Fruit fly (Drosophila melanogaster) whole organism, wandering third instar larva: ENCODE data around the gene ND-42.

ENCODE experiments used
- CG32264 ChIP-seq: fragments of 200-800 bp; sonication (Bioruptor generic); optimal IDR thresholded peaks from 2 replicates; lab custom pipeline; 2016; ENCODE audit warnings: missing biosample characterization, missing genetic modification characterization
- CG9705 ChIP-seq: fragments of 200-800 bp; sonication (Bioruptor generic); optimal IDR thresholded peaks from 2 replicates; lab custom pipeline; 2018; ENCODE audit warnings: missing biosample characterization, mild to moderate bottlenecking, missing genetic modification characterization
- CrebA ChIP-seq: fragments of 200-800 bp; sonication (Bioruptor generic); optimal IDR thresholded peaks from 2 replicates; lab custom pipeline; 2016; ENCODE audit warnings: missing biosample characterization, mild to moderate bottlenecking, missing genetic modification characterization, borderline replicate concordance
- Dfd ChIP-seq: fragments of >200 bp; optimal IDR thresholded peaks from 2 replicates; lab custom pipeline; 2017; ENCODE audit warnings: missing biosample characterization, missing genetic modification characterization
- GATAd ChIP-seq: sonication (Bioruptor generic); optimal IDR thresholded peaks from 2 replicates; lab custom pipeline; 2016; ENCODE audit warnings: missing biosample characterization, missing genetic modification characterization
- HLH106 ChIP-seq: fragments of 200-800 bp; optimal IDR thresholded peaks from 3 replicates; lab custom pipeline; 2019; ENCODE audit warnings: missing biosample characterization, mild to moderate bottlenecking, missing genetic modification characterization, moderate library complexity
- Hr83 ChIP-seq: fragments of 200-300 bp; sonication (Bioruptor generic); optimal IDR thresholded peaks from 2 replicates; lab custom pipeline; 2016; ENCODE audit warnings: missing biosample characterization, mild to moderate bottlenecking, missing genetic modification characterization, moderate library complexity; ENCODE audit not compliant: poor library complexity, severe bottlenecking
- Jra ChIP-seq: sonication (Bioruptor generic); optimal IDR thresholded peaks from 2 replicates; lab custom pipeline; 2016; ENCODE audit warnings: missing biosample characterization, missing genetic modification characterization
- Mio ChIP-seq: sonication (Bioruptor generic); optimal IDR thresholded peaks from 2 replicates; lab custom pipeline; 2016; ENCODE audit warnings: missing biosample characterization, missing genetic modification characterization
- Myc ChIP-seq: fragments of >200 bp; optimal IDR thresholded peaks from 2 replicates; lab custom pipeline; 2017
- N ChIP-seq: fragments of >200 bp; optimal IDR thresholded peaks from 2 replicates; lab custom pipeline; 2018; ENCODE audit warnings: missing biosample characterization, missing external identifiers, missing genetic modification characterization
- OdsH ChIP-seq: fragments of 200-800 bp; sonication (Bioruptor generic); optimal IDR thresholded peaks from 2 replicates; lab custom pipeline; 2016; ENCODE audit warnings: missing biosample characterization, mild to moderate bottlenecking, missing genetic modification characterization
- Rel ChIP-seq, 2 experiments: fragments of 200-800 bp; sonication (Bioruptor generic) in 1 of 2; optimal IDR thresholded peaks; 2 replicates in 1 of 2; 3 replicates in 1 of 2; lab custom pipeline; 2016 to 2019; ENCODE audit warnings: mild to moderate bottlenecking in 2 of 2, missing biosample characterization in 2 of 2, missing genetic modification characterization in 2 of 2, moderate library complexity in 1 of 2
- Vsx2 ChIP-seq: fragments of 200-300, 225-300 bp; sonication (Bioruptor generic); optimal IDR thresholded peaks from 2 replicates; lab custom pipeline; 2018; ENCODE audit warnings: missing biosample characterization, missing genetic modification characterization; ENCODE audit not compliant: partially characterized antibody
- br ChIP-seq: fragments of 200-800 bp; sonication (Bioruptor generic); optimal IDR thresholded peaks from 2 replicates; lab custom pipeline; 2016; ENCODE audit warnings: missing biosample characterization, missing genetic modification characterization
- brk ChIP-seq: fragments of 200-800 bp; sonication (Bioruptor generic); optimal IDR thresholded peaks from 2 replicates; lab custom pipeline; 2016; ENCODE audit warnings: missing biosample characterization, mild to moderate bottlenecking, missing genetic modification characterization
- dmrt93B ChIP-seq: fragments of 200-800 bp; sonication (Bioruptor generic); optimal IDR thresholded peaks from 2 replicates; lab custom pipeline; 2018; ENCODE audit warnings: missing biosample characterization, mild to moderate bottlenecking, missing genetic modification characterization
- ey ChIP-seq: fragments of 200-800 bp; sonication (Bioruptor generic); optimal IDR thresholded peaks from 2 replicates; lab custom pipeline; 2016; ENCODE audit warnings: missing biosample characterization, missing genetic modification characterization
- foxo ChIP-seq, 2 experiments: fragments of 200-800 bp; sonication (Bioruptor generic); optimal IDR thresholded peaks; 2 replicates in 1 of 2; 3 replicates in 1 of 2; lab custom pipeline; 2016 to 2017; ENCODE audit warnings: missing biosample characterization in 2 of 2, missing genetic modification characterization in 2 of 2
- fru ChIP-seq: fragments of 200-800 bp; sonication (Bioruptor generic); optimal IDR thresholded peaks from 3 replicates; lab custom pipeline; 2016; ENCODE audit warnings: missing biosample characterization, mild to moderate bottlenecking, missing genetic modification characterization
- h ChIP-seq: fragments of 200-800 bp; sonication (Bioruptor generic); optimal IDR thresholded peaks from 3 replicates; lab custom pipeline; 2016; ENCODE audit warnings: missing biosample characterization, mild to moderate bottlenecking, missing genetic modification characterization
- jim ChIP-seq: fragments of 175-275, 200-325 bp; sonication (Bioruptor generic); optimal IDR thresholded peaks from 2 replicates; lab custom pipeline; 2016; ENCODE audit warnings: missing biosample characterization, mild to moderate bottlenecking, missing genetic modification characterization
- psq ChIP-seq: fragments of 200-800 bp; sonication (Bioruptor generic); optimal IDR thresholded peaks from 3 replicates; lab custom pipeline; 2017; ENCODE audit warnings: missing biosample characterization, mild to moderate bottlenecking, missing genetic modification characterization, moderate library complexity
- rgr ChIP-seq: fragments of 200-800 bp; sonication (Bioruptor generic); optimal IDR thresholded peaks from 3 replicates; lab custom pipeline; 2016; ENCODE audit warnings: missing biosample characterization, mild to moderate bottlenecking, missing genetic modification characterization
- sage ChIP-seq: fragments of 200-800 bp; sonication (Bioruptor generic); optimal IDR thresholded peaks from 2 replicates; lab custom pipeline; 2016; ENCODE audit warnings: missing biosample characterization, mild to moderate bottlenecking, missing genetic modification characterization
- sv ChIP-seq: fragments of 200-800 bp; sonication (Bioruptor generic); optimal IDR thresholded peaks from 3 replicates; lab custom pipeline; 2016; ENCODE audit warnings: missing biosample characterization, missing genetic modification characterization
- tai ChIP-seq: sonication (Bioruptor generic); optimal IDR thresholded peaks from 2 replicates; lab custom pipeline; 2016; ENCODE audit warnings: missing biosample characterization, missing genetic modification characterization
- usp ChIP-seq: fragments of >200 bp; optimal IDR thresholded peaks from 2 replicates; lab custom pipeline; 2017; ENCODE audit warnings: missing biosample characterization, missing genetic modification characterization

ND-42 gene

dm6 chr3R:22052235-22052634 lies 24.7 kb downstream of the ND-42 start:
- TF ChIP-seq CrebA (GFP tag; lab: Kevin White, UChicago) (no peak), N (no peak), HLH106 (no peak), br (no peak)

dm6 chr3R:22053202-22053601 lies 25.7 kb downstream of the ND-42 start:
- TF ChIP-seq ey (GFP tag; lab: Kevin White, UChicago) (no peak), dmrt93B (GFP tag; lab: Kevin White, UChicago) (no peak)

- no peak for TF ChIP-seq Hr83 (GFP tag; lab: Kevin White, UChicago)
- no peak for TF ChIP-seq br
- TF ChIP-seq Rel (GFP tag; optimal IDR thresholded peaks at IDR 0.05; lab: Kevin White, UChicago): no peak
- no peak for TF ChIP-seq Rel (tag; optimal IDR thresholded peaks at IDR 0.05; lab: Kevin White, UChicago)
- TF ChIP-seq CrebA (GFP tag; lab: Kevin White, UChicago): no peak
- no peak for TF ChIP-seq sv
- TF ChIP-seq psq (GFP tag; lab: Kevin White, UChicago): no peak
- TF ChIP-seq fru (GFP tag; lab: Kevin White, UChicago): no peak
- TF ChIP-seq foxo (GFP tag; optimal IDR thresholded peaks at IDR 0.05; lab: Kevin White, UChicago): no peak
- no peak for TF ChIP-seq GATAd (GFP tag; lab: Kevin White, UChicago)
- no peak for TF ChIP-seq tai (GFP tag; lab: Kevin White, UChicago)
- no peak for TF ChIP-seq dmrt93B (GFP tag; lab: Kevin White, UChicago)
- no peak for TF ChIP-seq CG32264
- no peak for TF ChIP-seq CG9705 (GFP tag; lab: Kevin White, UChicago)
- no peak for TF ChIP-seq Myc (lab: Kevin White, UChicago)
- no peak for TF ChIP-seq Jra (GFP tag; lab: Kevin White, UChicago)
- no peak for TF ChIP-seq sage (GFP tag; lab: Kevin White, UChicago)
Measured at dm6 chr3R:22053740-22054139, 26.2 kb downstream of the ND-42 start.

dm6 chr3R:22057083-22057482 lies 29.6 kb downstream of the ND-42 start:
- TF ChIP-seq rgr (peak; percentile 46), jim (GFP tag; lab: Kevin White, UChicago) (no peak), Dfd (GFP tag; lab: Kevin White, UChicago) (no peak), h (peak; percentile 25), Mio (no peak), OdsH (peak; percentile 26), fru (GFP tag; lab: Kevin White, UChicago) (no peak), Rel (GFP tag; optimal IDR thresholded peaks at IDR 0.05; lab: Kevin White, UChicago) (no peak), Rel (tag; optimal IDR thresholded peaks at IDR 0.05; lab: Kevin White, UChicago) (no peak), CG9705 (GFP tag; lab: Kevin White, UChicago) (no peak), Hr83 (GFP tag; lab: Kevin White, UChicago) (peak; percentile 67), sv (no peak), foxo (GFP tag; optimal IDR thresholded peaks at IDR 0.05; lab: Kevin White, UChicago) (peak in 1 of 2 experiments; percentile 0), usp (GFP tag; lab: Kevin White, UChicago) (no peak)
- TF ChIP-seq, all 38 proteins: peak for 5

- TF ChIP-seq dmrt93B (GFP tag; lab: Kevin White, UChicago) (no peak), br (no peak), brk (GFP tag; lab: Kevin White, UChicago) (no peak), Rel (GFP tag; optimal IDR thresholded peaks at IDR 0.05; lab: Kevin White, UChicago) (no peak), Rel (tag; optimal IDR thresholded peaks at IDR 0.05; lab: Kevin White, UChicago) (peak; percentile 10)
Measured at dm6 chr3R:22066440-22066839, 38.9 kb downstream of the ND-42 start.

- TF ChIP-seq Hr83 (GFP tag; lab: Kevin White, UChicago): peak; percentile 25
- TF ChIP-seq h: no peak
- TF ChIP-seq, all 38 proteins: peak for 1
Measured at dm6 chr3R:22067235-22067634, 39.7 kb downstream of the ND-42 start.

- TF ChIP-seq Dfd (GFP tag; lab: Kevin White, UChicago) (peak; percentile 82), Vsx2 (GFP tag; lab: Kevin White, UChicago) (no peak)
Measured at dm6 chr3R:22071628-22072027, 44.1 kb downstream of the ND-42 start.
